Fruit fly (Drosophila melanogaster): ENCODE measurements around the gene REPTOR.
A peak's percentile ranks its signal among the peaks of the same experiment; 100 is the strongest.

The REPTOR gene

DNA sequence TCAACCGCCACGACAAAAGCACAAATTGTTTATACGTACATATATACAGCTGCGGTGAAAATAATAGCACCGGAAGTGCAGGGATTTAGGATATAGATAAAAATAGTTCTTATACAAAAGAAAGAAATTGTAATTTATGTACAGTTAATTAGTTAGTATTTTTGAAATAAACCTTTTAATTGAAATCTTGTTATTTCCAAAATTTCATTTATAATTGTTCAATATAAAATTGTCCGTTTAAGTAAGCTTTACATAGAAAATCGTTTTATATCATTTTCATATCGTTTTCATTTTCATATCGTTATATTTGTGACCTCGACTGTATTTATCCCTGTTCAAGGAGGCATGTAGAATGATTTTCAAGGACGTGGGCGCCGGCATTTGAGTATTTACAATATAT is 8.5 kb downstream of the REPTOR start (continued):
- peak; percentile 59; the same call in 2 of the 3 replicates for TF ChIP-seq Dbx (GFP tag; IDR thresholded peaks at IDR 0.05)
- peak; percentile 4 for TF ChIP-seq Chrac-16 (GFP tag; optimal IDR thresholded peaks at IDR 0.05)
- TF ChIP-seq CG16815 (GFP tag; optimal IDR thresholded peaks at IDR 0.05), result peak; percentile 22
- TF ChIP-seq Elba2 (GFP tag; optimal IDR thresholded peaks at IDR 0.05), result no peak
- TF ChIP-seq CG12219 (GFP tag; optimal IDR thresholded peaks at IDR 0.05), result no peak
- TF ChIP-seq CG34224 (GFP tag; IDR thresholded peaks at IDR 0.05; ENCODE audit: partially characterized antibody), result no peak
- TF ChIP-seq az2 (GFP tag; optimal IDR thresholded peaks at IDR 0.05), result peak; percentile 20
- no peak for TF ChIP-seq ato (GFP tag; IDR thresholded peaks at IDR 0.05; ENCODE audit: partially characterized antibody)
- no peak for TF ChIP-seq CG4820 (GFP tag; optimal IDR thresholded peaks at IDR 0.05)
- TF ChIP-seq fd102C (GFP tag; optimal IDR thresholded peaks at IDR 0.05), result no peak
- TF ChIP-seq CG9215 (GFP tag; IDR thresholded peaks at IDR 0.05), result no peak; the same call in 1 of the 2 replicates
- no peak for TF ChIP-seq CG14050 (GFP tag; IDR thresholded peaks at IDR 0.05)
- no peak for TF ChIP-seq Aef1 (GFP tag; IDR thresholded peaks at IDR 0.05)
- no peak for TF ChIP-seq gsb-n (tag; optimal IDR thresholded peaks at IDR 0.05)
- no peak for TF ChIP-seq CG11456 (GFP tag; IDR thresholded peaks at IDR 0.05)
- peak in 1 of 2 experiments; percentile 42 for TF ChIP-seq Eip74EF (GFP tag; optimal IDR thresholded peaks at IDR 0.05)
- TF ChIP-seq CG7372 (GFP tag; IDR thresholded peaks at IDR 0.05), result no peak
- no peak for TF ChIP-seq zf30C (GFP tag; optimal IDR thresholded peaks at IDR 0.05)
- TF ChIP-seq toy (GFP tag; IDR thresholded peaks at IDR 0.05), result no peak
- no peak for TF ChIP-seq Gsc (GFP tag; IDR thresholded peaks at IDR 0.05)
- TF ChIP-seq trem (tag; optimal IDR thresholded peaks at IDR 0.05), result no peak
- TF ChIP-seq dati (GFP tag; IDR thresholded peaks at IDR 0.05), result no peak
- TF ChIP-seq crp (GFP tag; optimal IDR thresholded peaks at IDR 0.05), result no peak
- no peak for TF ChIP-seq CG7786 (GFP tag; optimal IDR thresholded peaks at IDR 0.05)
- TF ChIP-seq CG14014 (GFP tag; IDR thresholded peaks at IDR 0.05), result no peak; the same call in none of the 2 replicates
- TF ChIP-seq NfI (GFP tag; optimal IDR thresholded peaks at IDR 0.05), result peak; percentile 55
- no peak for TF ChIP-seq ttk (GFP tag; IDR thresholded peaks at IDR 0.05)
- TF ChIP-seq bbx (GFP tag; IDR thresholded peaks at IDR 0.05; ENCODE audit: partially characterized antibody), result no peak
- no peak for TF ChIP-seq YL-1 (GFP tag; optimal IDR thresholded peaks at IDR 0.05)
- peak; percentile 63 for TF ChIP-seq CG17361 (GFP tag; IDR thresholded peaks at IDR 0.05)
- TF ChIP-seq pita (GFP tag; optimal IDR thresholded peaks at IDR 0.05), result no peak
- no peak for TF ChIP-seq CG1529 (GFP tag; optimal IDR thresholded peaks at IDR 0.05)
- TF ChIP-seq eve (GFP tag; optimal IDR thresholded peaks at IDR 0.05), result peak in 1 of 2 experiments; percentile 43
- no peak for TF ChIP-seq ftz-f1 (GFP tag; optimal IDR thresholded peaks at IDR 0.05)
- TF ChIP-seq CG15011 (GFP tag; optimal IDR thresholded peaks at IDR 0.05), result peak; percentile 51
- peak; percentile 59 for TF ChIP-seq Nf-YC (tag; optimal IDR thresholded peaks at IDR 0.05)
- no peak for TF ChIP-seq CG4707 (GFP tag; optimal IDR thresholded peaks at IDR 0.05)
- no peak for TF ChIP-seq CG8290 (GFP tag; optimal IDR thresholded peaks at IDR 0.05)
- no peak for TF ChIP-seq CG8290 (tag; optimal IDR thresholded peaks at IDR 0.05)
- no peak for TF ChIP-seq CG12942 (GFP tag; optimal IDR thresholded peaks at IDR 0.05)
- no peak for TF ChIP-seq lola (GFP tag; optimal IDR thresholded peaks at IDR 0.05)
- no peak for TF ChIP-seq kah (GFP tag; optimal IDR thresholded peaks at IDR 0.05)
- peak; percentile 40 for TF ChIP-seq nmo (GFP tag; optimal IDR thresholded peaks at IDR 0.05)
- no peak for TF ChIP-seq mirr (GFP tag; optimal IDR thresholded peaks at IDR 0.05)
- TF ChIP-seq CG7963 (GFP tag; IDR thresholded peaks at IDR 0.05; ENCODE audit: partially characterized antibody), result no peak
- TF ChIP-seq trh (GFP tag; optimal IDR thresholded peaks at IDR 0.05), result no peak
- TF ChIP-seq HLH4C (GFP tag; IDR thresholded peaks at IDR 0.05; ENCODE audit: partially characterized antibody), result no peak
- peak; percentile 51; the same call in 1 of the 2 replicates for TF ChIP-seq E2f1 (GFP tag; IDR thresholded peaks at IDR 0.05)
- no peak for TF ChIP-seq HmgD (GFP tag; optimal IDR thresholded peaks at IDR 0.05)
- TF ChIP-seq CG34376 (GFP tag; optimal IDR thresholded peaks at IDR 0.05), result peak; percentile 79
- no peak for TF ChIP-seq CG10959 (GFP tag; IDR thresholded peaks at IDR 0.05)
